Fruit fly (Drosophila melanogaster) S2 (cell line): ENCODE data around the gene tim.

Source experiments
- CG8478 ChIP-seq: fragments of >200 bp; optimal IDR thresholded peaks from 2 replicates; lab custom pipeline; 2018
- CTCF ChIP-seq, 2 experiments: fragments of >200 bp; optimal IDR thresholded peaks; 2 replicates each; lab custom pipeline; 2018

The tim gene

dm6 chr2L:3472242-3472641 lies 35.7 kb downstream of the tim start, which contains the start of gene Pgant4:
Gene Pgant4 (plus strand): TSS chr2L:3472603.
- TF ChIP-seq CG8478 (lab: Kevin White, UChicago) (no peak), CTCF (optimal IDR thresholded peaks at IDR 0.05; lab: Kevin White, UChicago) (peak; percentile 89 to 95)

dm6 chr2L:3469869-3470268 lies 38.0 kb downstream of the tim start, which contains the start of the genes Pif1 and CG31776:
Gene Pif1 (minus strand): TSS chr2L:3470004.
Gene CG31776 (plus strand): TSS chr2L:3470182.
- TF ChIP-seq CG8478 (lab: Kevin White, UChicago) (no peak), CTCF (optimal IDR thresholded peaks at IDR 0.05; lab: Kevin White, UChicago) (peak; percentile 60 to 66)

- TF ChIP-seq CTCF (optimal IDR thresholded peaks at IDR 0.05; lab: Kevin White, UChicago) = no peak
- TF ChIP-seq CG8478 (lab: Kevin White, UChicago) = no peak
Observed at dm6 chr2L:3466846-3467245, 41.1 kb downstream of the tim start.

- TF ChIP-seq CG8478 (lab: Kevin White, UChicago) = no peak
- TF ChIP-seq CTCF (optimal IDR thresholded peaks at IDR 0.05; lab: Kevin White, UChicago) = peak in 1 of 2 experiments; percentile 27
Observed at dm6 chr2L:3465918-3466727, 41.8 kb downstream of the tim start, which contains the start of the genes msl-2 and ND-PDSW. Gene msl-2 (minus strand): TSS chr2L:3466112. Gene ND-PDSW (plus strand): TSS chr2L:3466157.

dm6 chr2L:3465426-3465825 lies 42.5 kb downstream of the tim start:
- TF ChIP-seq CTCF (optimal IDR thresholded peaks at IDR 0.05; lab: Kevin White, UChicago) (no peak), CG8478 (lab: Kevin White, UChicago) (no peak)

- TF ChIP-seq CG8478 (lab: Kevin White, UChicago) (no peak), CTCF (optimal IDR thresholded peaks at IDR 0.05; lab: Kevin White, UChicago) (no peak)
Observed at dm6 chr2L:3461760-3462159, 46.2 kb downstream of the tim start, which contains the start of gene CG3246. Gene CG3246 (minus strand): TSS chr2L:3461952.

dm6 chr2L:3457007-3457406 lies 50.9 kb downstream of the tim start, which contains the start of the genes Cog3 and Sec5:
Gene Cog3 (minus strand): TSS chr2L:3457064.
Gene Sec5 (plus strand): TSS chr2L:3457302.
- TF ChIP-seq CTCF (optimal IDR thresholded peaks at IDR 0.05; lab: Kevin White, UChicago) (no peak), CG8478 (lab: Kevin White, UChicago) (no peak)

dm6 chr2L:3452286-3452685 lies 55.6 kb downstream of the tim start, which contains the start of gene CG12795:
Gene CG12795 (plus strand): TSS chr2L:3452466.
- TF ChIP-seq CTCF (optimal IDR thresholded peaks at IDR 0.05; lab: Kevin White, UChicago) (no peak), CG8478 (lab: Kevin White, UChicago) (no peak)

dm6 chr2L:3449555-3450320 lies 58.2 kb downstream of the tim start, which contains the start of gene Snx1:
Gene Snx1 (plus strand): TSS chr2L:3449683.
- TF ChIP-seq CTCF (optimal IDR thresholded peaks at IDR 0.05; lab: Kevin White, UChicago) (no peak), CG8478 (lab: Kevin White, UChicago) (no peak)

dm6 chr2L:3445655-3446054 lies 62.3 kb downstream of the tim start, which contains the start of gene CG2772:
Gene CG2772 (plus strand): TSS chr2L:3445992.
- TF ChIP-seq CG8478 (lab: Kevin White, UChicago) (no peak), CTCF (optimal IDR thresholded peaks at IDR 0.05; lab: Kevin White, UChicago) (no peak)

dm6 chr2L:3444789-3445188 lies 63.1 kb downstream of the tim start:
- TF ChIP-seq CG8478 (lab: Kevin White, UChicago) (no peak), CTCF (optimal IDR thresholded peaks at IDR 0.05; lab: Kevin White, UChicago) (no peak)
